Worm (Caenorhabditis elegans) whole organism, L2 larva: ENCODE measurements around the gene irld-66.

ENCODE experiments used
- C34F6.9 ChIP-seq: fragments of 150-350 bp; optimal IDR thresholded peaks from 2 replicates; lab custom pipeline; 2014; ENCODE audit warnings: missing biosample characterization, missing genetic modification characterization
- F13H6.1 ChIP-seq: sonication (generic microtip); optimal IDR thresholded peaks from 2 replicates; lab custom pipeline; 2016; ENCODE audit warnings: missing genetic modification characterization, missing compliant biosample characterization
- R02D3.7 ChIP-seq: fragments of 150-350 bp; optimal IDR thresholded peaks from 2 replicates; lab custom pipeline; 2014; ENCODE audit warnings: missing biosample characterization, missing genetic modification characterization
- Y55F3AM.14 ChIP-seq: fragments of 200-800 bp; sonication (Bioruptor generic); optimal IDR thresholded peaks from 2 replicates; lab custom pipeline; 2018; ENCODE audit warnings: mild to moderate bottlenecking, missing genetic modification characterization, missing compliant biosample characterization
- alr-1 ChIP-seq: fragments of 150-350 bp; optimal IDR thresholded peaks from 2 replicates; lab custom pipeline; 2014; ENCODE audit warnings: missing biosample characterization, missing genetic modification characterization
- blmp-1 ChIP-seq: sonication (generic microtip); optimal IDR thresholded peaks from 2 replicates; lab custom pipeline; 2017; ENCODE audit warnings: missing genetic modification characterization, mild to moderate bottlenecking, missing compliant biosample characterization, antibody characterized with exemption, moderate library complexity; ENCODE audit not compliant: insufficient read depth
- ceh-16 ChIP-seq: fragments of 150-350 bp; optimal IDR thresholded peaks from 2 replicates; lab custom pipeline; 2014; ENCODE audit warnings: missing biosample characterization, missing genetic modification characterization
- ceh-82 ChIP-seq: fragments of 150-350 bp; optimal IDR thresholded peaks from 2 replicates; lab custom pipeline; 2014; ENCODE audit warnings: missing biosample characterization, missing genetic modification characterization
- crh-2 ChIP-seq: sonication (generic microtip); optimal IDR thresholded peaks from 2 replicates; lab custom pipeline; 2017; ENCODE audit warnings: missing biosample characterization, missing genetic modification characterization
- dmd-4 ChIP-seq: sonication (generic microtip); optimal IDR thresholded peaks from 2 replicates; lab custom pipeline; 2017; ENCODE audit warnings: missing biosample characterization, missing genetic modification characterization
- egl-27 ChIP-seq: sonication (generic microtip); optimal IDR thresholded peaks from 3 replicates; lab custom pipeline; 2017; ENCODE audit warnings: missing biosample characterization, missing genetic modification reagents, missing genetic modification characterization
- elt-1 ChIP-seq: fragments of 150-350 bp; optimal IDR thresholded peaks from 2 replicates; lab custom pipeline; 2014; ENCODE audit warnings: missing biosample characterization, missing genetic modification characterization
- fos-1 ChIP-seq: fragments of 150-350 bp; optimal IDR thresholded peaks from 2 replicates; lab custom pipeline; 2014; ENCODE audit warnings: missing biosample characterization, missing genetic modification characterization
- lin-11 ChIP-seq: fragments of 150-350 bp; sonication (generic microtip); optimal IDR thresholded peaks from 2 replicates; lab custom pipeline; 2014; ENCODE audit warnings: missing biosample characterization, missing genetic modification characterization, inconsistent platforms, mixed read lengths
- lin-13 ChIP-seq: fragments of 150-350 bp; optimal IDR thresholded peaks from 2 replicates; lab custom pipeline; 2014; ENCODE audit warnings: missing biosample characterization, missing genetic modification reagents, missing genetic modification characterization
- lin-39 ChIP-seq: fragments of 150-350 bp; optimal IDR thresholded peaks from 2 replicates; lab custom pipeline; 2014; ENCODE audit warnings: missing biosample characterization, missing genetic modification reagents, missing genetic modification characterization
- lsy-2 ChIP-seq, 2 experiments: fragments of 150-350 bp in 1 of 2; sonication (generic microtip) in 1 of 2; optimal IDR thresholded peaks; 2 replicates each; lab custom pipeline; 2014 to 2017; ENCODE audit warnings: missing biosample characterization in 2 of 2, missing genetic modification characterization in 2 of 2
- mab-5 ChIP-seq: fragments of 150-350 bp; optimal IDR thresholded peaks from 2 replicates; lab custom pipeline; 2014; ENCODE audit warnings: missing biosample characterization, missing genetic modification characterization
- mbf-1 ChIP-seq: sonication (generic microtip); optimal IDR thresholded peaks from 2 replicates; lab custom pipeline; 2017; ENCODE audit warnings: missing biosample characterization, missing genetic modification characterization
- mdl-1 ChIP-seq, 2 experiments: fragments of 150-350 bp in 1 of 2; sonication (generic microtip) in 1 of 2; optimal IDR thresholded peaks; 2 replicates each; lab custom pipeline; 2017; ENCODE audit warnings: missing biosample characterization in 2 of 2, missing genetic modification characterization in 2 of 2
- nhr-10 ChIP-seq: sonication (generic microtip); optimal IDR thresholded peaks from 2 replicates; lab custom pipeline; 2017; ENCODE audit warnings: missing biosample characterization, missing genetic modification characterization
- nhr-11 ChIP-seq: fragments of 150-350 bp; optimal IDR thresholded peaks from 2 replicates; lab custom pipeline; 2014; ENCODE audit warnings: missing biosample characterization, missing genetic modification characterization
- nhr-129 ChIP-seq: fragments of 150-350 bp; optimal IDR thresholded peaks from 2 replicates; lab custom pipeline; 2014; ENCODE audit warnings: missing biosample characterization, missing genetic modification characterization
- nhr-23 ChIP-seq: fragments of 150-350 bp; optimal IDR thresholded peaks from 2 replicates; lab custom pipeline; 2014; ENCODE audit warnings: missing biosample characterization, missing genetic modification reagents, missing genetic modification characterization
- nhr-25 ChIP-seq: fragments of 150-350 bp; sonication (generic microtip); optimal IDR thresholded peaks from 3 replicates; lab custom pipeline; 2014; ENCODE audit warnings: missing biosample characterization, missing genetic modification characterization
- nhr-6 ChIP-seq: fragments of 150-350 bp; optimal IDR thresholded peaks from 2 replicates; lab custom pipeline; 2014; ENCODE audit warnings: missing biosample characterization, missing genetic modification characterization
- nhr-77 ChIP-seq: fragments of 150-350 bp; optimal IDR thresholded peaks from 2 replicates; lab custom pipeline; 2014; ENCODE audit warnings: missing biosample characterization, missing genetic modification characterization
- peb-1 ChIP-seq: fragments of 150-350 bp; optimal IDR thresholded peaks from 2 replicates; lab custom pipeline; 2014; ENCODE audit warnings: missing biosample characterization, missing genetic modification characterization
- sma-3 ChIP-seq: sonication (generic microtip); optimal IDR thresholded peaks from 2 replicates; lab custom pipeline; 2016; ENCODE audit warnings: missing genetic modification reagents, missing genetic modification characterization, missing compliant biosample characterization
- sma-9 ChIP-seq, 2 experiments: fragments of 150-350 bp in 1 of 2; sonication (generic microtip) in 1 of 2; optimal IDR thresholded peaks; 2 replicates each; lab custom pipeline; 2014 to 2016; ENCODE audit warnings: missing genetic modification characterization in 2 of 2, mild to moderate bottlenecking in 1 of 2, missing biosample characterization in 1 of 2, missing compliant biosample characterization in 1 of 2, missing genetic modification reagents in 1 of 2, moderate library complexity in 1 of 2
- snpc-4 ChIP-seq: fragments of 150-350 bp; optimal IDR thresholded peaks from 2 replicates; lab custom pipeline; 2014; ENCODE audit warnings: missing biosample characterization, missing genetic modification characterization
- unc-55 ChIP-seq: fragments of 150-350 bp; sonication (generic microtip); optimal IDR thresholded peaks from 3 replicates; lab custom pipeline; 2014; ENCODE audit warnings: missing biosample characterization, missing genetic modification reagents, missing genetic modification characterization
- zag-1 ChIP-seq: fragments of 150-350 bp; optimal IDR thresholded peaks from 2 replicates; lab custom pipeline; 2014; ENCODE audit warnings: missing biosample characterization, missing genetic modification characterization
- ztf-11 ChIP-seq: sonication (generic microtip); optimal IDR thresholded peaks from 2 replicates; lab custom pipeline; 2017; ENCODE audit warnings: missing biosample characterization, missing genetic modification characterization
- ztf-4 ChIP-seq: fragments of 150-350 bp; optimal IDR thresholded peaks from 2 replicates; lab custom pipeline; 2014; ENCODE audit warnings: missing biosample characterization, missing genetic modification characterization

irld-66 gene

DNA sequence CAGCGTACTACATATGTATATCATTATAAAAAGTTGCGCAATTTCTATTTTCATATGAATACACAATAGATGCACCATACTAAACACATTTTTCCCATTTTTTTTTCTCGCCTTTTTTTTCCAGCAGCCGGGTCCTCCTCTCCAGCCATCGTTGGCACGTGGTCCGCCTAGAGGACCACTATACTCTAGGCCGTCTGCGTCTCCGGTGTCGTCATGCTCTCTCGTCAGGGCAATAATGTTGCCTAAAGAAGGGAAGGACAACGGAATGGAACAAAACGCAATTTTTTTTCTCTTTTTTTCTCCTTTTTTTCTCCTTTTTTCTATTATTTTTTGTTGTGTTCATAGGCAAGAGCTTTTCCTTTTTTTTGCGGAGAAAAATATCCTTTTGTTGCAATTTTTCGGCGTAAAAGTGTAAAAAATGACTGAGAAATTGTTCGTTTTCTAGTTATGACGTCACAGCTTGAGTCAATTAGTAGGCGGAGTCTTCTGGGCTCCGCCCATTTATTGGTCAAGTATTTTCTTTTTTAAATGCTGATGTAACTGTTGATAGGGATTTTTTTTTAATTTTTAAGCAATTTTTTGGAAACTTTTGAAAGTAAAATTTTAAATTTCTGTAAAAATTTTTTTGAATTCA lies 22.0 kb upstream of the irld-66 start:
- TF ChIP-seq mab-5 (tag; lab: Kevin White, UChicago): peak; percentile 31
- peak; percentile 46 for TF ChIP-seq Y55F3AM.14 (GFP tag; lab: Kevin White, UChicago)
- peak; percentile 81 for TF ChIP-seq zag-1
- TF ChIP-seq fos-1 (tag; lab: Kevin White, UChicago): no peak
- no peak for TF ChIP-seq nhr-6 (tag; lab: Kevin White, UChicago)
- TF ChIP-seq unc-55 (GFP tag; lab: Kevin White, UChicago): peak; percentile 47
- TF ChIP-seq lin-11 (tag; lab: Kevin White, UChicago): peak; percentile 7
- peak; percentile 79 for TF ChIP-seq sma-9 (GFP tag; optimal IDR thresholded peaks at IDR 0.05; lab: Kevin White, UChicago)
- no peak for TF ChIP-seq sma-9 (tag; optimal IDR thresholded peaks at IDR 0.05; lab: Kevin White, UChicago)
- TF ChIP-seq lsy-2 (tag; optimal IDR thresholded peaks at IDR 0.05; lab: Kevin White, UChicago): no peak
- no peak for TF ChIP-seq dmd-4
- TF ChIP-seq C34F6.9: peak; percentile 41
- TF ChIP-seq F13H6.1 (tag; lab: Kevin White, UChicago): peak; percentile 57
- TF ChIP-seq crh-2: peak; percentile 40
- TF ChIP-seq mdl-1 (tag; optimal IDR thresholded peaks at IDR 0.05; lab: Kevin White, UChicago): peak; percentile 97 to 98
- TF ChIP-seq elt-1: no peak
- TF ChIP-seq, all 48 proteins: peak for 10

DNA sequence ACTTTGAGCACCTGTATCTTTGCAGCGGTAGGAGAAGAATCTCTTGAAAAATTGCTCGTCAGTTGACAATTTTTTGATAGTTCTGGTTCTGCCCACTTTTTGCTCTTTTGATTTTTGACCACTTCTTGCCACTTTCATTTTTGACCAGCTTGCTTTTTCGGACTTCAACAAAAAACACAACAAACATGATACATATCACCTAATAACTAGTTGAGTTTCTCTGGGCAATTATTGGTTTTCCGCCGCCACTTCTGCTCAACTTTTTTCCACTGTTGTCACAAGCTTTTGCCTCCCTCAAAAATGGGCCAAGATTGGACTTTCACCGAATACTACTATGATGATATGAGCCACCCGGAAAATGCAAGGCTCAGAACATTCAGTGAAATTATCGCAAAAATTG lies 17.7 kb upstream of the irld-66 start, which contains the start of gene srw-60:
Gene srw-60 (plus strand): TSS at position 301 of the 400 bp plus-strand sequence.
- no peak for TF ChIP-seq lin-39 (tag; lab: Kevin White, UChicago)
- TF ChIP-seq nhr-25: no peak
- TF ChIP-seq sma-3 (GFP tag; lab: Kevin White, UChicago): no peak
- no peak for TF ChIP-seq mbf-1 (tag; lab: Kevin White, UChicago)
- TF ChIP-seq zag-1: no peak
- no peak for TF ChIP-seq nhr-77 (tag; lab: Kevin White, UChicago)
- TF ChIP-seq egl-27 (tag; lab: Kevin White, UChicago): no peak
- TF ChIP-seq lin-13 (GFP tag; lab: Kevin White, UChicago): no peak

DNA sequence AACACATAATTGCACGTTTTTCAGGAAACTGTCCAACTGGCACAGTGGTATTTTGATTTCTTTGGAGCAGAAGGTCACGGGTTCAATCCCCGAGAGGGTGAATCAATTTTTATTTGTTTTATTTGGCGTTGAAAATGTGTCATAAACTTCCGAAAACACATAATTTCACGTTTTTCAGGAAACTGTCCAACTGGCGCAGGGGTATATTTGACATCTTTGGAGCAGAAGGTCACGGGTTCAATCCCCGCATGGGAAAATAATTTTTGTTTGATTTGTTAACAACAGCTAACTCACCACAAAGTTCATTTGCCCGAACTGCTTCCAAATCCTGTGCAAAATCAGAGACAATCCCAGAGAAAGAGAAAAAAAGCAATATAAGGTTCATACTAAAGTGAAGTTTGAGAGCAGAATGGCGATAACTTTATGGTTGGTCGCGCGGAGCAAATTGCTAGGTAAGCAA lies 15.0 kb upstream of the irld-66 start, which contains the start of gene irld-48:
Gene irld-48 (plus strand): TSS at position 410 of the 460 bp plus-strand sequence.
- TF ChIP-seq fos-1 (tag; lab: Kevin White, UChicago) (no peak), peb-1 (no peak), lin-11 (tag; lab: Kevin White, UChicago) (no peak), nhr-77 (tag; lab: Kevin White, UChicago) (no peak), ceh-16 (tag; lab: Kevin White, UChicago) (no peak)

DNA sequence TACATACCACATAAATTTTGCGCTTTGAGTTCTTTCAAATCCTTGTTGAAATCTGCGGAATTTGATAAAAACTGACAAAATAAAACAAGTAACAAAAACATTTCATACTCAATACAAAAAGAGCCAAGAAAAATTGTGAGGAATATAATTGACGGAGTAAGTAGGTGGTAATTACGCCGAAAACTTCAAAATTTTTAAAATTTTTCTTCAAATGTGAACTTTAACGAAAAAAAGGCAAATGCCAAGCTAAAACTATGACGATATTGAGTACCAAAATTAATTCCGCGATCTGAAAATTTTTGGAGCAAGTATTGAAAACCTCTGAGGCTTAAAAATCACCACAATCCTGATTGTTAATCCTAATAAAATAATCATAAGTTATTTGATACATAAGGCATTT lies 12.0 kb upstream of the irld-66 start, which contains the start of gene irld-51:
Gene irld-51 (minus strand): TSS at position 101 of the 400 bp plus-strand sequence.
- TF ChIP-seq egl-27 (tag; lab: Kevin White, UChicago) (no peak), alr-1 (tag; lab: Kevin White, UChicago) (no peak), Y55F3AM.14 (GFP tag; lab: Kevin White, UChicago) (no peak), snpc-4 (tag; lab: Kevin White, UChicago) (no peak), lin-13 (GFP tag; lab: Kevin White, UChicago) (no peak), nhr-23 (tag; lab: Kevin White, UChicago) (no peak), nhr-10 (no peak), lin-11 (tag; lab: Kevin White, UChicago) (no peak), crh-2 (no peak), elt-1 (no peak), F13H6.1 (tag; lab: Kevin White, UChicago) (no peak), R02D3.7 (tag; lab: Kevin White, UChicago) (no peak), mdl-1 (tag; optimal IDR thresholded peaks at IDR 0.05; lab: Kevin White, UChicago) (no peak), ztf-4 (tag; lab: Kevin White, UChicago) (no peak)

DNA sequence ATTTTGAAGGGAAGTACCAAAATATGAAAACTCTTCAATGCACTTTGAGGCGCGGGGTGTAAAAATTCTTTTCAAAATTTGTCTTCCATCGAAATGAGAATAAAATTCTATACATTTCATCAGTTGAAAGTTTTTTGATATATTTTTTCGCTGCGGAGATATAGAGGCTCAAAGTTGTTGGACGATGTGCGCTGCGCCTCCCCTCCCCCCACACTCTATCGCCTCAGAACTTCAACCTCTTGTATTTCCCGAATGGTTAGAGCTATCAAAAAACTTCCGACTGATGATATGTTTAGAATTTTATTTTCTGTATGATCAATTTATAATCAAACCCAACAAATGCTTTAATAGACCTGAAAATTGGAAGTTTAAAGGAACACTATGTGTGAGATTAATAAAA lies 8.0 kb upstream of the irld-66 start:
- no peak for TF ChIP-seq ceh-16 (tag; lab: Kevin White, UChicago)
- no peak for TF ChIP-seq F13H6.1 (tag; lab: Kevin White, UChicago)
- no peak for TF ChIP-seq peb-1
- no peak for TF ChIP-seq blmp-1
- no peak for TF ChIP-seq lin-11 (tag; lab: Kevin White, UChicago)
- TF ChIP-seq nhr-129 (tag; lab: Kevin White, UChicago): no peak
- no peak for TF ChIP-seq mab-5 (tag; lab: Kevin White, UChicago)
- TF ChIP-seq ceh-82 (tag; lab: Kevin White, UChicago): no peak
- TF ChIP-seq nhr-77 (tag; lab: Kevin White, UChicago): no peak
- no peak for TF ChIP-seq dmd-4
- no peak for TF ChIP-seq ztf-11 (tag; lab: Kevin White, UChicago)
- no peak for TF ChIP-seq nhr-11 (tag; lab: Kevin White, UChicago)
